Fruit fly (Drosophila melanogaster) whole organism, embryonic: ENCODE results near the gene ssp5.

ENCODE experiments used
- Bdp1 ChIP-seq: fragments of 200-800 bp; sonication (Bioruptor generic); optimal IDR thresholded peaks from 3 replicates; lab custom pipeline; 2016; ENCODE audit warnings: missing biosample characterization, missing genetic modification characterization
- Bgb ChIP-seq: fragments of 200-800 bp; sonication (Bioruptor generic); IDR thresholded peaks from 2 replicates; pipeline ENCODE4 v1.3.6; 2022; ENCODE audit warnings: missing biosample characterization, missing genetic modification characterization; ENCODE audit not compliant: partially characterized antibody
- CG11560 ChIP-seq: fragments of 200-800 bp; sonication (Bioruptor generic); IDR thresholded peaks from 3 replicates; pipeline ENCODE4 v1.3.6; 2022; ENCODE audit warnings: missing biosample characterization, missing genetic modification characterization
- CG13894 ChIP-seq: fragments of 200-800 bp; sonication (Bioruptor generic); optimal IDR thresholded peaks from 3 replicates; lab custom pipeline; 2018; ENCODE audit warnings: missing biosample characterization, mild to moderate bottlenecking, missing genetic modification characterization, moderate library complexity
- CG1602 ChIP-seq: fragments of 200-800 bp; sonication (Bioruptor generic); optimal IDR thresholded peaks from 3 replicates; lab custom pipeline; 2016; ENCODE audit warnings: missing biosample characterization, missing genetic modification characterization
- CG17829 ChIP-seq: fragments of 200-800 bp; optimal IDR thresholded peaks from 2 replicates; lab custom pipeline; 2019; ENCODE audit warnings: missing biosample characterization, mild to moderate bottlenecking, missing genetic modification characterization, moderate library complexity
- CG18262 ChIP-seq: fragments of 200-800 bp; optimal IDR thresholded peaks from 3 replicates; lab custom pipeline; 2019; ENCODE audit warnings: missing biosample characterization, mild to moderate bottlenecking, missing genetic modification characterization, moderate library complexity
- CG30431 ChIP-seq: fragments of 200-800 bp; sonication (Bioruptor generic); optimal IDR thresholded peaks from 2 replicates; lab custom pipeline; 2017; ENCODE audit warnings: missing biosample characterization, missing genetic modification characterization
- CG31224 ChIP-seq: fragments of 200-800 bp; sonication (Bioruptor generic); IDR thresholded peaks from 2 replicates; pipeline ENCODE4 v1.3.6; 2022; ENCODE audit warnings: missing biosample characterization, missing genetic modification characterization
- CG31388 ChIP-seq: fragments of 200-800 bp; sonication (Bioruptor generic); optimal IDR thresholded peaks from 2 replicates; lab custom pipeline; 2016; ENCODE audit warnings: missing biosample characterization, missing genetic modification characterization
- CG32767 ChIP-seq: fragments of 200-800 bp; sonication (Bioruptor generic); IDR thresholded peaks from 2 replicates; pipeline ENCODE4 v1.3.6; 2022; ENCODE audit warnings: missing biosample characterization, missing genetic modification characterization
- CG34422 ChIP-seq: fragments of 200-800 bp; sonication (Bioruptor generic); IDR thresholded peaks from 3 replicates; pipeline ENCODE4 v1.3.6; 2022; ENCODE audit warnings: missing biosample characterization, missing genetic modification characterization
- CG4424 ChIP-seq: fragments of 200-800 bp; sonication (Bioruptor generic); optimal IDR thresholded peaks from 3 replicates; lab custom pipeline; 2016; ENCODE audit warnings: missing biosample characterization, missing genetic modification characterization
- CG6791 ChIP-seq: fragments of 200-800 bp; sonication (Bioruptor generic); IDR thresholded peaks from 3 replicates; pipeline ENCODE4 v1.3.6; 2022; ENCODE audit warnings: missing biosample characterization, missing genetic modification characterization; ENCODE audit not compliant: partially characterized antibody
- CG7271 ChIP-seq: fragments of 200-800 bp; sonication (Bioruptor generic); optimal IDR thresholded peaks from 2 replicates; lab custom pipeline; 2018; ENCODE audit warnings: missing biosample characterization, mild to moderate bottlenecking, missing genetic modification characterization, moderate library complexity
- CG7357 ChIP-seq: fragments of 200-800 bp; sonication (Bioruptor generic); IDR thresholded peaks from 3 replicates; pipeline ENCODE4 v1.3.6; 2022; ENCODE audit warnings: missing biosample characterization, missing genetic modification characterization
- CG8944 ChIP-seq: fragments of 200-800 bp; sonication (Bioruptor generic); optimal IDR thresholded peaks from 3 replicates; lab custom pipeline; 2016; ENCODE audit warnings: missing biosample characterization, missing genetic modification characterization
- D19A ChIP-seq: fragments of 200-800 bp; optimal IDR thresholded peaks from 3 replicates; lab custom pipeline; 2019; ENCODE audit warnings: missing biosample characterization, mild to moderate bottlenecking, missing genetic modification characterization, moderate library complexity
- Dip2 ChIP-seq: fragments of 200-800 bp; sonication (Bioruptor generic); IDR thresholded peaks from 2 replicates; pipeline ENCODE4 v1.3.6; 2022; ENCODE audit warnings: missing biosample characterization, missing genetic modification characterization
- Dp ChIP-seq: fragments of 200-800 bp; sonication (Bioruptor generic); optimal IDR thresholded peaks from 2 replicates; lab custom pipeline; 2018; ENCODE audit warnings: missing biosample characterization, mild to moderate bottlenecking, missing genetic modification characterization, moderate library complexity
- Drgx ChIP-seq: fragments of 200-800 bp; sonication (Bioruptor generic); IDR thresholded peaks from 2 replicates; pipeline ENCODE4 v1.3.6; 2022; ENCODE audit warnings: missing biosample characterization, missing genetic modification characterization
- GATAe ChIP-seq: fragments of 200-800 bp; sonication (Bioruptor generic); conservative IDR thresholded peaks from 2 replicates; pipeline ENCODE4 v1.3.6; 2022; ENCODE audit warnings: missing biosample characterization, missing genetic modification characterization
- NC2α ChIP-seq: fragments of 200-800 bp; sonication (Bioruptor generic); optimal IDR thresholded peaks from 2 replicates; lab custom pipeline; 2016; ENCODE audit warnings: missing biosample characterization, missing genetic modification characterization
- NC2β ChIP-seq: fragments of 200-800 bp; sonication (Bioruptor generic); optimal IDR thresholded peaks from 2 replicates; lab custom pipeline; 2016; ENCODE audit warnings: missing biosample characterization, missing genetic modification characterization
- NK7.1 ChIP-seq: fragments of 200-800 bp; sonication (Bioruptor generic); optimal IDR thresholded peaks from 3 replicates; lab custom pipeline; 2016; ENCODE audit warnings: missing biosample characterization, missing genetic modification characterization
- Optix ChIP-seq: fragments of 200-800 bp; sonication (Bioruptor generic); IDR thresholded peaks from 3 replicates; pipeline ENCODE4 v1.3.6; 2022; ENCODE audit warnings: missing biosample characterization, missing genetic modification characterization
- Sox102F ChIP-seq: fragments of 200-800 bp; sonication (Bioruptor generic); optimal IDR thresholded peaks from 2 replicates; lab custom pipeline; 2018; ENCODE audit warnings: missing biosample characterization, mild to moderate bottlenecking, missing genetic modification characterization, moderate library complexity
- Stat92E ChIP-seq, 3 experiments: fragments of >200 bp in 2 of 3; fragments of 200-800 bp in 1 of 3; sonication (Bioruptor generic) in 1 of 3; optimal IDR thresholded peaks; 2 replicates each; lab custom pipeline; 2017 to 2019; ENCODE audit warnings: missing biosample characterization in 3 of 3, missing genetic modification characterization in 3 of 3, mild to moderate bottlenecking in 1 of 3, moderate library complexity in 1 of 3
- TFAM ChIP-seq: fragments of 200-800 bp; sonication (Bioruptor generic); optimal IDR thresholded peaks from 2 replicates; lab custom pipeline; 2017; ENCODE audit warnings: missing biosample characterization, missing genetic modification characterization, inconsistent platforms
- Tbp ChIP-seq: fragments of >200 bp; optimal IDR thresholded peaks from 2 replicates; lab custom pipeline; 2018; ENCODE audit warnings: missing biosample characterization, missing genetic modification characterization
- Vsx1 ChIP-seq: fragments of 200-800 bp; sonication (Bioruptor generic); optimal IDR thresholded peaks from 2 replicates; lab custom pipeline; 2017; ENCODE audit warnings: missing biosample characterization, mild to moderate bottlenecking, missing genetic modification characterization, missing genetic modification reagents
- bowl ChIP-seq: fragments of 200-800 bp; sonication (Bioruptor generic); IDR thresholded peaks from 2 replicates; pipeline ENCODE4 v1.3.6; 2022; ENCODE audit warnings: missing biosample characterization, missing genetic modification characterization
- cas ChIP-seq: fragments of 200-800 bp; sonication (Bioruptor generic); IDR thresholded peaks from 2 replicates; pipeline ENCODE4 v1.3.6; 2022; ENCODE audit warnings: missing biosample characterization, missing genetic modification characterization
- cg ChIP-seq: fragments of 200-800 bp; sonication (Bioruptor generic); optimal IDR thresholded peaks from 3 replicates; lab custom pipeline; 2019; ENCODE audit warnings: missing biosample characterization, mild to moderate bottlenecking, missing genetic modification characterization, moderate library complexity
- chn ChIP-seq: fragments of 200-800 bp; sonication (Bioruptor generic); optimal IDR thresholded peaks from 2 replicates; lab custom pipeline; 2016; ENCODE audit warnings: missing biosample characterization, missing genetic modification characterization
- dimm ChIP-seq: fragments of 200-800 bp; sonication (Bioruptor generic); IDR thresholded peaks from 2 replicates; pipeline ENCODE4 v1.3.6; 2022; ENCODE audit warnings: missing biosample characterization, missing genetic modification characterization
- ems ChIP-seq: fragments of 200-800 bp; sonication (Bioruptor generic); optimal IDR thresholded peaks from 3 replicates; lab custom pipeline; 2016; ENCODE audit warnings: missing biosample characterization, missing genetic modification characterization
- eyg ChIP-seq: fragments of 200-800 bp; sonication (Bioruptor generic); optimal IDR thresholded peaks from 3 replicates; lab custom pipeline; 2016; ENCODE audit warnings: missing biosample characterization, missing genetic modification characterization
- fd96Cb ChIP-seq: fragments of 200-800 bp; sonication (Bioruptor generic); optimal IDR thresholded peaks from 2 replicates; lab custom pipeline; 2018; ENCODE audit warnings: missing biosample characterization, mild to moderate bottlenecking, missing genetic modification characterization, moderate library complexity
- grau ChIP-seq: fragments of 200-800 bp; optimal IDR thresholded peaks from 3 replicates; lab custom pipeline; 2019; ENCODE audit warnings: missing biosample characterization, mild to moderate bottlenecking, missing genetic modification characterization, moderate library complexity
- lilli ChIP-seq: fragments of 200-800 bp; sonication (Bioruptor generic); optimal IDR thresholded peaks from 3 replicates; lab custom pipeline; 2016; ENCODE audit warnings: missing biosample characterization, missing genetic modification characterization
- nmo ChIP-seq: fragments of 200-800 bp; sonication (Bioruptor generic); optimal IDR thresholded peaks from 2 replicates; lab custom pipeline; 2018; ENCODE audit warnings: missing biosample characterization, mild to moderate bottlenecking, missing genetic modification characterization, moderate library complexity
- p53 ChIP-seq: fragments of 200-800 bp; sonication (Bioruptor generic); optimal IDR thresholded peaks from 2 replicates; lab custom pipeline; 2016; ENCODE audit warnings: missing biosample characterization, missing genetic modification characterization
- pan ChIP-seq, 4 experiments: fragments of >200 bp in 3 of 4; fragments of 200-800 bp in 1 of 4; sonication (Bioruptor generic) in 1 of 4; optimal IDR thresholded peaks in 3 of 4; IDR thresholded peaks in 1 of 4; 2 replicates each; pipeline versions ENCODE4 v1.3.6 to Lab custom; 2017 to 2022; ENCODE audit warnings: missing biosample characterization in 2 of 4, missing genetic modification characterization in 2 of 4, mixed read lengths in 1 of 4
- pnt ChIP-seq: fragments of 200-800 bp; sonication (Bioruptor generic); optimal IDR thresholded peaks from 3 replicates; lab custom pipeline; 2016; ENCODE audit warnings: missing biosample characterization, missing genetic modification characterization
- tgo ChIP-seq: fragments of 200-800 bp; sonication (Bioruptor generic); IDR thresholded peaks from 3 replicates; pipeline ENCODE4 v1.3.6; 2022; ENCODE audit warnings: missing biosample characterization, missing genetic modification characterization
- trh ChIP-seq: fragments of 200-800 bp; sonication (Bioruptor generic); optimal IDR thresholded peaks from 2 replicates; lab custom pipeline; 2016; ENCODE audit warnings: missing biosample characterization, missing genetic modification characterization
- tup ChIP-seq: fragments of 200-800 bp; sonication (Bioruptor generic); optimal IDR thresholded peaks from 2 replicates; lab custom pipeline; 2016; ENCODE audit warnings: missing biosample characterization, mild to moderate bottlenecking, missing genetic modification characterization, moderate library complexity
- unc-4 ChIP-seq: fragments of 200-800 bp; sonication (Bioruptor generic); IDR thresholded peaks from 2 replicates; pipeline ENCODE4 v1.3.6; 2022; ENCODE audit warnings: missing biosample characterization, missing genetic modification characterization; ENCODE audit not compliant: partially characterized antibody
- vfl ChIP-seq: fragments of 200-800 bp; sonication (Bioruptor generic); optimal IDR thresholded peaks from 2 replicates; lab custom pipeline; 2016; ENCODE audit warnings: missing biosample characterization, missing genetic modification characterization
- vnd ChIP-seq: fragments of 200-800 bp; sonication (Bioruptor generic); IDR thresholded peaks from 3 replicates; pipeline ENCODE4 v1.3.6; 2022; ENCODE audit warnings: missing biosample characterization, missing genetic modification characterization; ENCODE audit not compliant: partially characterized antibody

ssp5 gene

dm6 chr3R:12016828-12017280 is 16.1 kb upstream of the ssp5 start, which contains the start of the genes DCAF12 and Spt3 (continued):
- TF ChIP-seq Dip2 (GFP tag; lab: Robert Waterston, UW) (no peak), unc-4 (peak; percentile 87), Bgb (peak; percentile 91), Bdp1 (GFP tag; lab: Kevin White, UChicago) (no peak), vfl (GFP tag; lab: Kevin White, UChicago) (no peak), Tbp (GFP tag; lab: Kevin White, UChicago) (no peak), cg (GFP tag; lab: Kevin White, UChicago) (no peak), vnd (GFP tag; lab: Robert Waterston, UW) (peak; percentile 96), CG13894 (no peak), ems (peak; percentile 78), D19A (tag; lab: Kevin White, UChicago) (peak; percentile 55), Dp (GFP tag; lab: Kevin White, UChicago) (no peak), CG31388 (GFP tag; lab: Kevin White, UChicago) (no peak), pnt (GFP tag; lab: Kevin White, UChicago) (no peak), chn (GFP tag; lab: Kevin White, UChicago) (no peak), cas (GFP tag; lab: Robert Waterston, UW) (0 out of 2 replicates have a peak, but pooled peaks have one; percentile 33), Optix (GFP tag; lab: Robert Waterston, UW) (no peak), Vsx1 (GFP tag; lab: Kevin White, UChicago) (no peak), lilli (GFP tag; lab: Kevin White, UChicago) (peak; percentile 12), CG4424 (peak; percentile 42), GATAe (GFP tag; lab: Robert Waterston, UW) (no peak), NK7.1 (GFP tag; lab: Kevin White, UChicago) (peak; percentile 30), tgo (GFP tag; lab: Robert Waterston, UW) (peak; percentile 61; the same call in 2 of the 3 replicates), p53 (GFP tag; lab: Kevin White, UChicago) (no peak), NC2α (GFP tag; lab: Kevin White, UChicago) (no peak), CG8944 (GFP tag; lab: Kevin White, UChicago) (no peak), CG11560 (tag; lab: Robert Waterston, UW) (no peak), nmo (peak; percentile 81), Sox102F (GFP tag; lab: Kevin White, UChicago) (no peak), Stat92E (GFP tag; optimal IDR thresholded peaks at IDR 0.05; lab: Kevin White, UChicago) (peak in 1 of 3 experiments; percentile 3), CG34422 (peak; percentile 43; the same call in 2 of the 3 replicates), CG30431 (GFP tag; lab: Kevin White, UChicago) (peak; percentile 40), tup (GFP tag; lab: Kevin White, UChicago) (no peak), dimm (GFP tag; lab: Robert Waterston, UW) (no peak), bowl (GFP tag; lab: Robert Waterston, UW) (no peak), NC2β (GFP tag; lab: Kevin White, UChicago) (no peak), CG7357 (no peak), CG32767 (no peak), CG6791 (GFP tag; lab: Robert Waterston, UW) (peak; percentile 81), Drgx (GFP tag; lab: Robert Waterston, UW) (no peak), CG1602 (GFP tag; lab: Kevin White, UChicago) (peak; percentile 14), TFAM (GFP tag; lab: Kevin White, UChicago) (no peak), CG31224 (GFP tag; lab: Robert Waterston, UW) (0 out of 2 replicates have a peak, but pooled peaks have one; percentile 35), pan (optimal IDR thresholded peaks at IDR 0.05; lab: Kevin White, UChicago) (no peak), pan (GFP tag; optimal IDR thresholded peaks at IDR 0.05 in 1 of 2, IDR thresholded peaks at IDR 0.05 in 1 of 2) (no peak), CG18262 (tag; lab: Kevin White, UChicago) (no peak), CG7271 (tag; lab: Kevin White, UChicago) (no peak), trh (no peak), fd96Cb (peak; percentile 37), eyg (GFP tag; lab: Kevin White, UChicago) (peak; percentile 47), grau (tag; lab: Kevin White, UChicago) (peak; percentile 79), CG17829 (tag; lab: Kevin White, UChicago) (peak; percentile 74)
